Fruit fly (Drosophila melanogaster) Kc167 (cell line): Measurements from ENCODE around the gene Ugt36F1.

Experiments
- Myc ChIP-seq: fragments of >200 bp; optimal IDR thresholded peaks from 2 replicates; lab custom pipeline; 2017; ENCODE audit warnings: missing external identifiers
- insv ChIP-seq: fragments of >200 bp; optimal IDR thresholded peaks from 3 replicates; lab custom pipeline; 2018; ENCODE audit warnings: missing external identifiers
- ttk ChIP-seq: sonication (Bioruptor generic); optimal IDR thresholded peaks from 2 replicates; lab custom pipeline; 2017; ENCODE audit warnings: missing external identifiers

Gene Ugt36F1

dm6 chr2L:18871822-18872221 lies 52.7 kb downstream of the Ugt36F1 start:
- no peak for TF ChIP-seq Myc
- no peak for TF ChIP-seq ttk (lab: Kevin White, UChicago)
- TF ChIP-seq insv = no peak
